Worm (Caenorhabditis elegans): ENCODE results near the gene srxa-11.

srxa-11 gene

ce11 chrV:13931952-13932351 lies 8.0 kb downstream of the srxa-11 start:
- TF ChIP-seq ztf-26 (tag; optimal IDR thresholded peaks at IDR 0.05) = no peak
- TF ChIP-seq ztf-6 (GFP tag; IDR thresholded peaks at IDR 0.05) = no peak
- TF ChIP-seq hlh-12 (tag; optimal IDR thresholded peaks at IDR 0.05) = no peak
- TF ChIP-seq dpff-1 (tag; optimal IDR thresholded peaks at IDR 0.05) = no peak
- TF ChIP-seq nfya-1 (tag; optimal IDR thresholded peaks at IDR 0.05; ENCODE audit: borderline replicate concordance, insufficient read depth) = no peak
- TF ChIP-seq T07F8.4 (tag; optimal IDR thresholded peaks at IDR 0.05) = no peak
- no peak for TF ChIP-seq madf-3 (GFP tag; IDR thresholded peaks at IDR 0.05)
- no peak for TF ChIP-seq Y95B8A.8 (GFP tag; IDR thresholded peaks at IDR 0.05)
- no peak for TF ChIP-seq hmg-20 (GFP tag; IDR thresholded peaks at IDR 0.05)
- no peak for TF ChIP-seq B0261.1 (tag; optimal IDR thresholded peaks at IDR 0.05)
- no peak for TF ChIP-seq cebp-2 (GFP tag; IDR thresholded peaks at IDR 0.05)
- TF ChIP-seq sdz-38 (tag; optimal IDR thresholded peaks at IDR 0.05) = no peak
- TF ChIP-seq Y53G8AR.9 (GFP tag; conservative IDR thresholded peaks at IDR 0.05) = no peak
- no peak for TF ChIP-seq mcd-1 (GFP tag; IDR thresholded peaks at IDR 0.05)

DNA sequence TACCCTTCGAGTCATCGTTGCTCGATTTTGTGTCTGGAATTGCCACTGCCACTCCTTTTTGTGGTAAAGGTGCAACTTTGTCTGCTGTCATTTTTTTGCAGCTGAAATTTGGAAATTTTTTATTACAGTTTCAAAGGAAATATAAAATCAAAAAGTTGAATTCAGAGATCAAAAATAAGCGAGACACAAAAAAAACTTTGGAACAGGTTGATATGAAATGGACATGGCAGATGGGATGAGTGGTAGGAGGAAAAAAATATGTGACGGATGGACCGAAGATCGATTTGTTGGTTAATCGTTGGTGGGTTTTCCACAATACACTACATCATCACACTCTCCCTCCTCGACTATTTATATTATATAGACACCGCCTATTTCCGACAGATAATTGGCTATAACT lies 10.6 kb downstream of the srxa-11 start, which contains the start of gene R10D12.1:
Gene R10D12.1 (minus strand): TSS at position 101 of the 400 bp plus-strand sequence.
- TF ChIP-seq Y95B8A.8 (GFP tag; IDR thresholded peaks at IDR 0.05) (no peak), aptf-2 (GFP tag; conservative IDR thresholded peaks at IDR 0.05) (no peak), F37B4.10 (GFP tag; IDR thresholded peaks at IDR 0.05) (no peak), D2030.7 (GFP tag; IDR thresholded peaks at IDR 0.05) (no peak), T26A5.8 (tag; optimal IDR thresholded peaks at IDR 0.05) (no peak), C17E4.6 (GFP tag; IDR thresholded peaks at IDR 0.05) (no peak), ztf-18 (tag; optimal IDR thresholded peaks at IDR 0.05) (no peak), lir-1 (GFP tag; conservative IDR thresholded peaks at IDR 0.05) (no peak), F22D6.2 (tag; optimal IDR thresholded peaks at IDR 0.05) (no peak), Y53F4B.3 (GFP tag; IDR thresholded peaks at IDR 0.05) (no peak), ama-1 (optimal IDR thresholded peaks at IDR 0.05) (no peak), ama-1 (GFP tag; optimal IDR thresholded peaks at IDR 0.05) (no peak)

DNA sequence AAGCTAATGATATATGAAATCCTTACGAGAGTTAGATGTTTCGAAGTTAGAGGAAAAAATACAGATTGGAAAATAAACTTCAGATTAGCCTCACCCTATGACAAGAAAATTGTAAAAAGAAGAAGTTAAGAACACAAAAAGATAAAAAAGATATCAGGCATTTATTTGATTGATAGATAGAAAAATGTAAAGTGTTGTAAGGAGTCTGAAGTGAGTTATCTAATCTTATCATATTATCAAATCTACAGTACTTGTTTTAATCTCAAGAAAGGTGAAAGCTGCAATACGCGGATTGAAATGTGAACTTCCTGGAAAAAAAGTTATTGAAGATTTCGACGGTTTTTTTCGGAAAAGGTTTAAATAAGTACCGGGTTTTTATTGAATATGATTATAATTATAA lies 11.5 kb downstream of the srxa-11 start:
- TF ChIP-seq hlh-12 (tag; optimal IDR thresholded peaks at IDR 0.05) = no peak
- no peak for TF ChIP-seq ekl-4 (GFP tag; IDR thresholded peaks at IDR 0.05)
- TF ChIP-seq tbp1 (GFP tag; optimal IDR thresholded peaks at IDR 0.05) = no peak
- TF ChIP-seq Y95B8A.8 (GFP tag; IDR thresholded peaks at IDR 0.05) = no peak
- TF ChIP-seq mes-4 (tag; optimal IDR thresholded peaks at IDR 0.05) = no peak
- TF ChIP-seq madf-10 (tag; optimal IDR thresholded peaks at IDR 0.05) = no peak
- TF ChIP-seq snpc-1.1 (tag; optimal IDR thresholded peaks at IDR 0.05; ENCODE audit: insufficient read depth) = no peak
- TF ChIP-seq aptf-2 (GFP tag; conservative IDR thresholded peaks at IDR 0.05) = no peak
- no peak for TF ChIP-seq dpl-1 (GFP tag; optimal IDR thresholded peaks at IDR 0.05)
- no peak for TF ChIP-seq attf-3 (GFP tag; conservative IDR thresholded peaks at IDR 0.05)
- TF ChIP-seq F55B11.4 (tag; optimal IDR thresholded peaks at IDR 0.05; ENCODE audit: borderline replicate concordance, insufficient read depth) = no peak
- no peak for TF ChIP-seq ztf-26 (tag; optimal IDR thresholded peaks at IDR 0.05)
- TF ChIP-seq nfya-1 (tag; optimal IDR thresholded peaks at IDR 0.05; ENCODE audit: borderline replicate concordance, insufficient read depth) = no peak
- no peak for TF ChIP-seq tbx-9 (tag; optimal IDR thresholded peaks at IDR 0.05; ENCODE audit: borderline replicate concordance)
- TF ChIP-seq egl-44 (GFP tag; IDR thresholded peaks at IDR 0.05) = no peak
- no peak for TF ChIP-seq hrde-1 (tag; optimal IDR thresholded peaks at IDR 0.05; ENCODE audit: borderline replicate concordance)
- no peak for TF ChIP-seq aptf-3 (GFP tag; IDR thresholded peaks at IDR 0.05)
- TF ChIP-seq athp-1 (tag; optimal IDR thresholded peaks at IDR 0.05) = no peak
- no peak for TF ChIP-seq lin-26 (GFP tag; IDR thresholded peaks at IDR 0.05)
